Fruit fly (Drosophila melanogaster) S2 (cell line): Measurements from ENCODE around the gene Rnf146.

Experiments used
- CG8478 ChIP-seq: fragments of >200 bp; optimal IDR thresholded peaks from 2 replicates; lab custom pipeline; 2018
- CTCF ChIP-seq, 2 experiments: fragments of >200 bp; optimal IDR thresholded peaks; 2 replicates each; lab custom pipeline; 2018

- no peak for TF ChIP-seq CG8478 (lab: Kevin White, UChicago)
- no peak for TF ChIP-seq CTCF (optimal IDR thresholded peaks at IDR 0.05; lab: Kevin White, UChicago)
Measured at dm6 chr3L:19683520-19683919, 40.9 kb upstream of the Rnf146 start.
